Fruit fly (Drosophila melanogaster) whole organism, embryonic: Measurements from ENCODE around the gene CG42716.
A peak's percentile ranks its signal among the peaks of the same experiment; 100 is the strongest.

Source experiments
- Adf1 ChIP-seq: fragments of 200-800 bp; sonication (Bioruptor generic); IDR thresholded peaks from 2 replicates; pipeline ENCODE4 v1.3.6; 2022; ENCODE audit warnings: missing biosample characterization, missing genetic modification characterization
- Atf-2 ChIP-seq: fragments of 200-800 bp; sonication (Bioruptor generic); optimal IDR thresholded peaks from 2 replicates; lab custom pipeline; 2016; ENCODE audit warnings: missing biosample characterization, missing genetic modification characterization
- CG10147 ChIP-seq: fragments of 200-800 bp; sonication (Bioruptor generic); optimal IDR thresholded peaks from 2 replicates; lab custom pipeline; 2019; ENCODE audit warnings: missing biosample characterization, mild to moderate bottlenecking, missing genetic modification characterization, moderate library complexity
- CG11696 ChIP-seq: fragments of 200-800 bp; sonication (Bioruptor generic); IDR thresholded peaks from 2 replicates; pipeline ENCODE4 v1.3.6; 2022; ENCODE audit warnings: missing biosample characterization, missing genetic modification characterization
- CG12104 ChIP-seq: fragments of 200-800 bp; sonication (Bioruptor generic); optimal IDR thresholded peaks from 3 replicates; lab custom pipeline; 2016; ENCODE audit warnings: missing biosample characterization, missing genetic modification characterization
- CG12236 ChIP-seq: fragments of 200-800 bp; sonication (Bioruptor generic); optimal IDR thresholded peaks from 2 replicates; lab custom pipeline; 2016; ENCODE audit warnings: missing biosample characterization, missing genetic modification characterization
- CG14860 ChIP-seq: fragments of 200-800 bp; sonication (Bioruptor generic); IDR thresholded peaks from 3 replicates; pipeline ENCODE4 v1.3.6; 2022; ENCODE audit warnings: missing biosample characterization, missing genetic modification characterization; ENCODE audit not compliant: partially characterized antibody
- CG14965 ChIP-seq: fragments of 200-800 bp; sonication (Bioruptor generic); optimal IDR thresholded peaks from 2 replicates; lab custom pipeline; 2016; ENCODE audit warnings: missing biosample characterization, missing genetic modification characterization, borderline replicate concordance
- CG15011 ChIP-seq: fragments of 200-800 bp; sonication (Bioruptor generic); optimal IDR thresholded peaks from 3 replicates; lab custom pipeline; 2018; ENCODE audit warnings: missing biosample characterization, mild to moderate bottlenecking, missing genetic modification characterization
- CG15514 ChIP-seq: fragments of 200-800 bp; sonication (Bioruptor generic); optimal IDR thresholded peaks from 3 replicates; lab custom pipeline; 2017; ENCODE audit warnings: missing biosample characterization, missing genetic modification characterization, mild to moderate bottlenecking, moderate library complexity, missing genetic modification reagents
- CG17361 ChIP-seq: fragments of 200-800 bp; sonication (Bioruptor generic); IDR thresholded peaks from 3 replicates; pipeline ENCODE4 v1.3.6; 2022; ENCODE audit warnings: missing biosample characterization, missing genetic modification characterization
- CG1832 ChIP-seq: fragments of 200-800 bp; sonication (Bioruptor generic); optimal IDR thresholded peaks from 2 replicates; lab custom pipeline; 2017; ENCODE audit warnings: missing biosample characterization, mild to moderate bottlenecking, missing genetic modification characterization, inconsistent platforms
- CG2129 ChIP-seq: fragments of 200-800 bp; sonication (Bioruptor generic); IDR thresholded peaks from 2 replicates; pipeline ENCODE4 v1.3.6; 2022; ENCODE audit warnings: missing biosample characterization, missing genetic modification characterization; ENCODE audit not compliant: partially characterized antibody
- CG3847 ChIP-seq: fragments of 200-800 bp; sonication (Bioruptor generic); IDR thresholded peaks from 2 replicates; pipeline ENCODE4 v1.3.6; 2022; ENCODE audit warnings: missing biosample characterization, missing genetic modification characterization
- CG43689 ChIP-seq: fragments of 200-800 bp; sonication (Bioruptor generic); IDR thresholded peaks from 2 replicates; pipeline ENCODE4 v1.3.6; 2022; ENCODE audit warnings: missing biosample characterization, missing genetic modification characterization
- CG4424 ChIP-seq: fragments of 200-800 bp; sonication (Bioruptor generic); optimal IDR thresholded peaks from 3 replicates; lab custom pipeline; 2016; ENCODE audit warnings: missing biosample characterization, missing genetic modification characterization
- CG7357 ChIP-seq: fragments of 200-800 bp; sonication (Bioruptor generic); IDR thresholded peaks from 3 replicates; pipeline ENCODE4 v1.3.6; 2022; ENCODE audit warnings: missing biosample characterization, missing genetic modification characterization
- CG8359 ChIP-seq: fragments of 200-800 bp; sonication (Bioruptor generic); optimal IDR thresholded peaks from 2 replicates; lab custom pipeline; 2017; ENCODE audit warnings: missing biosample characterization, mild to moderate bottlenecking, missing genetic modification characterization, borderline replicate concordance
- CG8944 ChIP-seq: fragments of 200-800 bp; sonication (Bioruptor generic); optimal IDR thresholded peaks from 3 replicates; lab custom pipeline; 2016; ENCODE audit warnings: missing biosample characterization, missing genetic modification characterization
- CG9817 ChIP-seq: fragments of 200-800 bp; sonication (Bioruptor generic); optimal IDR thresholded peaks from 2 replicates; lab custom pipeline; 2018; ENCODE audit warnings: missing biosample characterization, mild to moderate bottlenecking, missing genetic modification characterization, moderate library complexity
- CTCF ChIP-seq: fragments of 200-800 bp; sonication (Bioruptor generic); optimal IDR thresholded peaks from 2 replicates; lab custom pipeline; 2017; ENCODE audit warnings: missing biosample characterization, mild to moderate bottlenecking, missing genetic modification characterization, moderate library complexity
- D19B ChIP-seq: fragments of 200-800 bp; sonication (Bioruptor generic); optimal IDR thresholded peaks from 2 replicates; lab custom pipeline; 2017; ENCODE audit warnings: missing biosample characterization, mild to moderate bottlenecking, missing genetic modification characterization
- Eip74EF ChIP-seq, 2 experiments: fragments of 200-800 bp in 1 of 2; fragments of >200 bp in 1 of 2; sonication (Bioruptor generic) in 1 of 2; optimal IDR thresholded peaks; 2 replicates each; lab custom pipeline; 2017 to 2019; ENCODE audit warnings: missing biosample characterization in 2 of 2, missing genetic modification characterization in 2 of 2, mild to moderate bottlenecking in 1 of 2, moderate library complexity in 1 of 2
- HLH54F ChIP-seq: fragments of 200-800 bp; sonication (Bioruptor generic); optimal IDR thresholded peaks from 3 replicates; lab custom pipeline; 2016; ENCODE audit warnings: missing biosample characterization, missing genetic modification characterization
- HLHmδ ChIP-seq: fragments of 200-800 bp; sonication (Bioruptor generic); optimal IDR thresholded peaks from 2 replicates; lab custom pipeline; 2018; ENCODE audit warnings: missing biosample characterization, mild to moderate bottlenecking, missing genetic modification characterization, moderate library complexity
- Hr78 ChIP-seq, 2 experiments: fragments of 200-800 bp in 1 of 2; fragments of >200 bp in 1 of 2; sonication (Bioruptor generic) in 1 of 2; optimal IDR thresholded peaks; 2 replicates each; lab custom pipeline; 2017 to 2019; ENCODE audit warnings: missing biosample characterization in 2 of 2, missing genetic modification characterization in 2 of 2, mild to moderate bottlenecking in 1 of 2, moderate library complexity in 1 of 2
- Med ChIP-seq: fragments of 200-800 bp; sonication (Bioruptor generic); peaks from one replicate; lab custom pipeline; 2016; ENCODE audit warnings: missing biosample characterization, missing genetic modification characterization, mild to moderate bottlenecking, inconsistent platforms, moderate library complexity
- Nf-YB ChIP-seq: fragments of 200-800 bp; sonication (Bioruptor generic); optimal IDR thresholded peaks from 3 replicates; lab custom pipeline; 2019; ENCODE audit warnings: missing biosample characterization, mild to moderate bottlenecking, missing genetic modification characterization, moderate library complexity
- Rfx ChIP-seq: fragments of 200-800 bp; sonication (Bioruptor generic); IDR thresholded peaks from 2 replicates; pipeline ENCODE4 v1.3.6; 2022; ENCODE audit warnings: missing biosample characterization, missing genetic modification characterization
- Side ChIP-seq: fragments of 200-800 bp; sonication (Bioruptor generic); optimal IDR thresholded peaks from 2 replicates; lab custom pipeline; 2016; ENCODE audit warnings: missing biosample characterization, missing genetic modification characterization
- Sry-δ ChIP-seq: fragments of 200-800 bp; sonication (Bioruptor generic); optimal IDR thresholded peaks from 2 replicates; lab custom pipeline; 2016; ENCODE audit warnings: missing biosample characterization, missing genetic modification characterization
- Stat92E ChIP-seq, 3 experiments: fragments of >200 bp in 2 of 3; fragments of 200-800 bp in 1 of 3; sonication (Bioruptor generic) in 1 of 3; optimal IDR thresholded peaks; 2 replicates each; lab custom pipeline; 2017 to 2019; ENCODE audit warnings: missing biosample characterization in 3 of 3, missing genetic modification characterization in 3 of 3, mild to moderate bottlenecking in 1 of 3, moderate library complexity in 1 of 3
- chn ChIP-seq: fragments of 200-800 bp; sonication (Bioruptor generic); optimal IDR thresholded peaks from 2 replicates; lab custom pipeline; 2016; ENCODE audit warnings: missing biosample characterization, missing genetic modification characterization
- crp ChIP-seq, 2 experiments: fragments of 200-800 bp; sonication (Bioruptor generic); optimal IDR thresholded peaks; 2 replicates in 1 of 2; 3 replicates in 1 of 2; lab custom pipeline; 2017; ENCODE audit warnings: missing biosample characterization in 2 of 2, missing genetic modification characterization in 2 of 2, mild to moderate bottlenecking in 1 of 2, moderate library complexity in 1 of 2
- emc ChIP-seq: fragments of 200-800 bp; sonication (Bioruptor generic); optimal IDR thresholded peaks from 2 replicates; lab custom pipeline; 2016; ENCODE audit warnings: missing biosample characterization, missing genetic modification characterization
- fu2 ChIP-seq: fragments of 200-800 bp; sonication (Bioruptor generic); optimal IDR thresholded peaks from 2 replicates; lab custom pipeline; 2016; ENCODE audit warnings: missing biosample characterization, missing genetic modification characterization
- lbe ChIP-seq: fragments of 200-800 bp; sonication (Bioruptor generic); optimal IDR thresholded peaks from 2 replicates; lab custom pipeline; 2016; ENCODE audit warnings: missing biosample characterization, mild to moderate bottlenecking, missing genetic modification characterization
- lov ChIP-seq, 2 experiments: fragments of 200-800 bp in 1 of 2; fragments of >200 bp in 1 of 2; sonication (Bioruptor generic) in 1 of 2; IDR thresholded peaks in 1 of 2; optimal IDR thresholded peaks in 1 of 2; 2 replicates in 1 of 2; 3 replicates in 1 of 2; pipeline versions ENCODE4 v1.3.6 to Lab custom; 2017 to 2022; ENCODE audit warnings: missing biosample characterization in 1 of 2, missing genetic modification characterization in 1 of 2
- maf-S ChIP-seq: fragments of 200-800 bp; sonication (Bioruptor generic); optimal IDR thresholded peaks from 2 replicates; lab custom pipeline; 2016; ENCODE audit warnings: missing biosample characterization, missing genetic modification characterization
- mirr ChIP-seq: fragments of 200-800 bp; sonication (Bioruptor generic); optimal IDR thresholded peaks from 3 replicates; lab custom pipeline; 2018; ENCODE audit warnings: missing biosample characterization, mild to moderate bottlenecking, missing genetic modification characterization
- pros ChIP-seq: fragments of 200-800 bp; sonication (Bioruptor generic); optimal IDR thresholded peaks from 3 replicates; lab custom pipeline; 2019; ENCODE audit warnings: missing biosample characterization, mild to moderate bottlenecking, missing genetic modification characterization, moderate library complexity
- sc ChIP-seq, 3 experiments: fragments of >200 bp in 2 of 3; fragments of 200-800 bp in 1 of 3; sonication (Bioruptor generic) in 1 of 3; optimal IDR thresholded peaks; 2 replicates in 2 of 3; 3 replicates in 1 of 3; lab custom pipeline; 2017; ENCODE audit warnings: mild to moderate bottlenecking in 1 of 3, missing biosample characterization in 1 of 3, missing genetic modification characterization in 1 of 3, missing genetic modification reagents in 1 of 3
- seq ChIP-seq: fragments of 200-800 bp; sonication (Bioruptor generic); IDR thresholded peaks from 2 replicates; pipeline ENCODE4 v1.3.6; 2022; ENCODE audit warnings: missing biosample characterization, missing genetic modification characterization
- ssp ChIP-seq: fragments of 200-800 bp; sonication (Bioruptor generic); IDR thresholded peaks from 2 replicates; pipeline ENCODE4 v1.3.6; 2022; ENCODE audit warnings: missing biosample characterization, missing genetic modification characterization
- tgo ChIP-seq: fragments of 200-800 bp; sonication (Bioruptor generic); IDR thresholded peaks from 3 replicates; pipeline ENCODE4 v1.3.6; 2022; ENCODE audit warnings: missing biosample characterization, missing genetic modification characterization
- tio ChIP-seq: fragments of 200-800 bp; sonication (Bioruptor generic); optimal IDR thresholded peaks from 2 replicates; lab custom pipeline; 2017; ENCODE audit warnings: missing biosample characterization, missing genetic modification characterization, inconsistent platforms
- ttk ChIP-seq: fragments of 200-800 bp; sonication (Bioruptor generic); IDR thresholded peaks from 2 replicates; pipeline ENCODE4 v2.1.2; 2022; ENCODE audit warnings: missing biosample characterization, missing genetic modification characterization
- usp ChIP-seq: fragments of >200 bp; optimal IDR thresholded peaks from 2 replicates; lab custom pipeline; 2017; ENCODE audit warnings: missing biosample characterization, missing genetic modification characterization
- zen ChIP-seq: fragments of 200-800 bp; sonication (Bioruptor generic); optimal IDR thresholded peaks from 3 replicates; lab custom pipeline; 2018; ENCODE audit warnings: missing biosample characterization, mild to moderate bottlenecking, missing genetic modification characterization, moderate library complexity

Gene CG42716

dm6 chr3L:15988039-15988546, 45.5 kb upstream of the CG42716 start, which contains the start of gene Hip14 (continued):
- TF ChIP-seq Rfx (GFP tag; lab: Robert Waterston, UW) = no peak
- no peak for TF ChIP-seq CG9817 (tag; lab: Kevin White, UChicago)
- TF ChIP-seq Nf-YB = no peak
- no peak for TF ChIP-seq CG8944 (GFP tag; lab: Kevin White, UChicago)
- no peak for TF ChIP-seq maf-S (GFP tag; lab: Kevin White, UChicago)
- TF ChIP-seq CG7357 (GFP tag; lab: Robert Waterston, UW) = no peak
- peak; percentile 10 for TF ChIP-seq lbe
- TF ChIP-seq CG15011 (GFP tag; lab: Kevin White, UChicago) = no peak
- TF ChIP-seq CG43689 (GFP tag; lab: Robert Waterston, UW) = no peak
- TF ChIP-seq tio (GFP tag; lab: Kevin White, UChicago) = no peak
- TF ChIP-seq CG4424 (GFP tag; lab: Kevin White, UChicago) = no peak
- no peak for TF ChIP-seq CG2129 (GFP tag; lab: Robert Waterston, UW)
- TF ChIP-seq CG1832 (GFP tag; lab: Kevin White, UChicago) = peak; percentile 90
- TF ChIP-seq chn = peak; percentile 15
- peak; percentile 55 for TF ChIP-seq CG12104
- TF ChIP-seq Eip74EF (GFP tag; optimal IDR thresholded peaks at IDR 0.05; lab: Kevin White, UChicago) = no peak
- TF ChIP-seq usp = no peak
- TF ChIP-seq Atf-2 (GFP tag; lab: Kevin White, UChicago) = no peak
- no peak for TF ChIP-seq mirr (GFP tag; lab: Kevin White, UChicago)
- TF ChIP-seq CG11696 (GFP tag; lab: Robert Waterston, UW) = no peak
- TF ChIP-seq tgo (GFP tag; lab: Robert Waterston, UW) = no peak
- TF ChIP-seq CG3847 (GFP tag; lab: Robert Waterston, UW) = 0 out of 2 replicates have a peak, but pooled peaks have one; percentile 14
- TF ChIP-seq Adf1 = peak; percentile 16; the same call in 1 of the 2 replicates
- TF ChIP-seq CG14965 (GFP tag; lab: Kevin White, UChicago) = no peak
- TF ChIP-seq seq (GFP tag; lab: Robert Waterston, UW) = peak; percentile 77
- TF ChIP-seq pros (GFP tag; lab: Kevin White, UChicago) = no peak
- no peak for TF ChIP-seq CG12236 (GFP tag; lab: Kevin White, UChicago)
- TF ChIP-seq D19B = no peak
- TF ChIP-seq Sry-δ (GFP tag; lab: Kevin White, UChicago) = no peak
- no peak for TF ChIP-seq sc (optimal IDR thresholded peaks at IDR 0.05; lab: Kevin White, UChicago)
- TF ChIP-seq sc (GFP tag; optimal IDR thresholded peaks at IDR 0.05; lab: Kevin White, UChicago) = no peak
- TF ChIP-seq emc (GFP tag; lab: Kevin White, UChicago) = no peak
- TF ChIP-seq zen = no peak
- no peak for TF ChIP-seq CG8359 (GFP tag; lab: Kevin White, UChicago)
- TF ChIP-seq lov (optimal IDR thresholded peaks at IDR 0.05; lab: Kevin White, UChicago) = no peak
- TF ChIP-seq lov (GFP tag; IDR thresholded peaks at IDR 0.05; lab: Robert Waterston, UW) = no peak
- TF ChIP-seq CG14860 (GFP tag; lab: Robert Waterston, UW) = no peak
- 0 out of 3 replicates have a peak, but pooled peaks have one; percentile 36 for TF ChIP-seq CG17361 (GFP tag; lab: Robert Waterston, UW)
- TF ChIP-seq ttk (GFP tag; lab: Robert Waterston, UW) = no peak
- peak in 1 of 3 experiments; percentile 62 for TF ChIP-seq Stat92E (GFP tag; optimal IDR thresholded peaks at IDR 0.05; lab: Kevin White, UChicago)
- peak in 1 of 2 experiments; percentile 0 for TF ChIP-seq crp (GFP tag; optimal IDR thresholded peaks at IDR 0.05; lab: Kevin White, UChicago)
- TF ChIP-seq Side (GFP tag; lab: Kevin White, UChicago) = no peak
- TF ChIP-seq HLH54F (GFP tag; lab: Kevin White, UChicago) = peak; percentile 0
- no peak for TF ChIP-seq ssp (GFP tag; lab: Robert Waterston, UW)
- TF ChIP-seq CG10147 (GFP tag; lab: Kevin White, UChicago) = peak; percentile 40
- no peak for TF ChIP-seq HLHmδ (GFP tag; lab: Kevin White, UChicago)
- no peak for TF ChIP-seq fu2
- peak; percentile 80 for TF ChIP-seq Med (GFP tag; lab: Kevin White, UChicago)
- TF ChIP-seq Hr78 (GFP tag; optimal IDR thresholded peaks at IDR 0.05; lab: Kevin White, UChicago) = no peak
- TF ChIP-seq CTCF (GFP tag; lab: Kevin White, UChicago) = peak; percentile 18
- peak; percentile 31 for TF ChIP-seq CG15514 (GFP tag; lab: Kevin White, UChicago)
